Fruit fly (Drosophila melanogaster) whole organism, embryonic: ENCODE measurements around the gene Tfb5.
A peak's percentile ranks its signal among the peaks of the same experiment; 100 is the strongest.

ENCODE experiments used
- Ada2b ChIP-seq: fragments of 200-800 bp; sonication (Bioruptor generic); IDR thresholded peaks from 2 replicates; pipeline ENCODE4 v1.3.6; 2022; ENCODE audit warnings: missing biosample characterization, missing genetic modification characterization
- CG10267 ChIP-seq: fragments of 200-800 bp; sonication (Bioruptor generic); optimal IDR thresholded peaks from 2 replicates; lab custom pipeline; 2018; ENCODE audit warnings: missing biosample characterization, mild to moderate bottlenecking, missing genetic modification characterization, moderate library complexity
- CG11093 ChIP-seq: fragments of 200-800 bp; sonication (Bioruptor generic); IDR thresholded peaks from 3 replicates; pipeline ENCODE4 v1.3.6; 2022; ENCODE audit warnings: missing biosample characterization, missing genetic modification characterization
- CG11695 ChIP-seq: fragments of 200-800 bp; sonication (Bioruptor generic); IDR thresholded peaks from 3 replicates; pipeline ENCODE4 v1.3.6; 2022; ENCODE audit warnings: missing biosample characterization, missing genetic modification characterization
- CG1233 ChIP-seq: fragments of 200-800 bp; sonication (Bioruptor generic); optimal IDR thresholded peaks from 4 replicates; lab custom pipeline; 2018; ENCODE audit warnings: missing biosample characterization, mild to moderate bottlenecking, missing genetic modification characterization
- CG12769 ChIP-seq: fragments of 200-800 bp; sonication (Bioruptor generic); optimal IDR thresholded peaks from 2 replicates; lab custom pipeline; 2019; ENCODE audit warnings: missing biosample characterization, mild to moderate bottlenecking, missing genetic modification characterization, moderate library complexity
- CG13287 ChIP-seq: fragments of 200-800 bp; sonication (Bioruptor generic); IDR thresholded peaks from 2 replicates; pipeline ENCODE4 v1.3.6; 2022; ENCODE audit warnings: missing biosample characterization, missing genetic modification characterization; ENCODE audit not compliant: partially characterized antibody
- CG13296 ChIP-seq: fragments of 200-800 bp; sonication (Bioruptor generic); optimal IDR thresholded peaks from 3 replicates; lab custom pipeline; 2018; ENCODE audit warnings: missing biosample characterization, mild to moderate bottlenecking, missing genetic modification characterization
- CG15479 ChIP-seq: fragments of 200-800 bp; sonication (Bioruptor generic); optimal IDR thresholded peaks from 3 replicates; lab custom pipeline; 2019; ENCODE audit warnings: missing biosample characterization, mild to moderate bottlenecking, missing genetic modification characterization, moderate library complexity
- CG1792 ChIP-seq: fragments of 200-800 bp; sonication (Bioruptor generic); optimal IDR thresholded peaks from 2 replicates; lab custom pipeline; 2016; ENCODE audit warnings: missing biosample characterization, missing genetic modification characterization
- CG18011 ChIP-seq: fragments of 200-800 bp; sonication (Bioruptor generic); optimal IDR thresholded peaks from 2 replicates; lab custom pipeline; 2017; ENCODE audit warnings: missing biosample characterization, missing genetic modification characterization, mild to moderate bottlenecking, moderate library complexity, missing genotype
- CG31224 ChIP-seq: fragments of 200-800 bp; sonication (Bioruptor generic); IDR thresholded peaks from 2 replicates; pipeline ENCODE4 v1.3.6; 2022; ENCODE audit warnings: missing biosample characterization, missing genetic modification characterization
- CG4730 ChIP-seq: fragments of 200-800 bp; sonication (Bioruptor generic); IDR thresholded peaks from 2 replicates; pipeline ENCODE4 v1.3.6; 2022; ENCODE audit warnings: missing biosample characterization, missing genetic modification characterization
- CG5953 ChIP-seq: fragments of 200-800 bp; sonication (Bioruptor generic); IDR thresholded peaks from 2 replicates; pipeline ENCODE4 v1.3.6; 2022; ENCODE audit warnings: missing biosample characterization, missing genetic modification characterization
- CG6272 ChIP-seq: fragments of 200-800 bp; sonication (Bioruptor generic); IDR thresholded peaks from 2 replicates; pipeline ENCODE4 v1.3.6; 2022; ENCODE audit warnings: missing biosample characterization, missing genetic modification characterization
- CG8089 ChIP-seq: fragments of 200-800 bp; sonication (Bioruptor generic); optimal IDR thresholded peaks from 3 replicates; lab custom pipeline; 2016; ENCODE audit warnings: missing biosample characterization, missing genetic modification characterization
- CG8359 ChIP-seq: fragments of 200-800 bp; sonication (Bioruptor generic); optimal IDR thresholded peaks from 2 replicates; lab custom pipeline; 2017; ENCODE audit warnings: missing biosample characterization, mild to moderate bottlenecking, missing genetic modification characterization, borderline replicate concordance
- CG8478 ChIP-seq: fragments of >200 bp; optimal IDR thresholded peaks from 2 replicates; lab custom pipeline; 2018
- Dad ChIP-seq: fragments of 200-800 bp; sonication (Bioruptor generic); optimal IDR thresholded peaks from 3 replicates; lab custom pipeline; 2016; ENCODE audit warnings: missing biosample characterization, missing genetic modification characterization
- Dip3 ChIP-seq: fragments of 200-800 bp; sonication (Bioruptor generic); optimal IDR thresholded peaks from 3 replicates; lab custom pipeline; 2016; ENCODE audit warnings: missing biosample characterization, missing genetic modification characterization
- Dll ChIP-seq: fragments of 200-800 bp; sonication (Bioruptor generic); IDR thresholded peaks from 4 replicates; pipeline ENCODE4 v1.3.6; 2022; ENCODE audit warnings: missing biosample characterization, missing genetic modification characterization; ENCODE audit not compliant: partially characterized antibody
- Doc3 ChIP-seq: fragments of 200-800 bp; sonication (Bioruptor generic); IDR thresholded peaks from 3 replicates; pipeline ENCODE4 v1.3.6; 2022; ENCODE audit warnings: missing biosample characterization, missing genetic modification characterization; ENCODE audit not compliant: partially characterized antibody
- E2f2 ChIP-seq: fragments of 200-800 bp; sonication (Bioruptor generic); IDR thresholded peaks from 2 replicates; pipeline ENCODE4 v1.3.6; 2022; ENCODE audit warnings: missing biosample characterization, missing genetic modification characterization
- ERR ChIP-seq: fragments of 200-800 bp; sonication (Bioruptor generic); optimal IDR thresholded peaks from 2 replicates; lab custom pipeline; 2016; ENCODE audit warnings: missing biosample characterization, missing genetic modification characterization
- Hand ChIP-seq: fragments of 200-800 bp; sonication (Bioruptor generic); optimal IDR thresholded peaks from 2 replicates; lab custom pipeline; 2017; ENCODE audit warnings: mild to moderate bottlenecking, missing biosample characterization, missing genetic modification reagents, missing genetic modification characterization
- Mad ChIP-seq: fragments of 200-800 bp; sonication (Bioruptor generic); optimal IDR thresholded peaks from 2 replicates; lab custom pipeline; 2016; ENCODE audit warnings: missing biosample characterization, missing genetic modification characterization
- Meics ChIP-seq: fragments of 200-800 bp; sonication (Bioruptor generic); optimal IDR thresholded peaks from 2 replicates; lab custom pipeline; 2017; ENCODE audit warnings: missing biosample characterization, mild to moderate bottlenecking, missing genetic modification characterization
- Sox100B ChIP-seq: fragments of 200-800 bp; sonication (Bioruptor generic); optimal IDR thresholded peaks from 3 replicates; lab custom pipeline; 2018; ENCODE audit warnings: missing biosample characterization, mild to moderate bottlenecking, missing genetic modification characterization
- Sox102F ChIP-seq: fragments of 200-800 bp; sonication (Bioruptor generic); optimal IDR thresholded peaks from 2 replicates; lab custom pipeline; 2018; ENCODE audit warnings: missing biosample characterization, mild to moderate bottlenecking, missing genetic modification characterization, moderate library complexity
- YL-1 ChIP-seq: fragments of 200-800 bp; sonication (Bioruptor generic); optimal IDR thresholded peaks from 3 replicates; lab custom pipeline; 2017; ENCODE audit warnings: missing biosample characterization, mild to moderate bottlenecking, missing genetic modification characterization
- aop ChIP-seq: fragments of 200-800 bp; sonication (Bioruptor generic); IDR thresholded peaks from 2 replicates; pipeline ENCODE4 v1.3.6; 2022; ENCODE audit warnings: missing biosample characterization, missing genetic modification characterization
- ase ChIP-seq: fragments of 200-800 bp; sonication (Bioruptor generic); IDR thresholded peaks from 3 replicates; pipeline ENCODE4 v1.3.6; 2022; ENCODE audit warnings: missing biosample characterization, missing genetic modification characterization
- bbx ChIP-seq: fragments of 200-800 bp; sonication (Bioruptor generic); IDR thresholded peaks from 2 replicates; pipeline ENCODE4 v1.3.6; 2022; ENCODE audit warnings: missing biosample characterization, missing genetic modification characterization; ENCODE audit not compliant: partially characterized antibody
- cad ChIP-seq: fragments of >200 bp; optimal IDR thresholded peaks from 2 replicates; lab custom pipeline; 2017; ENCODE audit warnings: missing biosample characterization, missing genetic modification characterization
- caup ChIP-seq: fragments of 200-800 bp; sonication (Bioruptor generic); optimal IDR thresholded peaks from 3 replicates; lab custom pipeline; 2017; ENCODE audit warnings: missing biosample characterization, mild to moderate bottlenecking, missing genetic modification characterization, moderate library complexity; ENCODE audit not compliant: severe bottlenecking
- chif ChIP-seq, 2 experiments: fragments of 200-800 bp; sonication (Bioruptor generic); optimal IDR thresholded peaks; 3 replicates each; lab custom pipeline; 2016; ENCODE audit warnings: missing biosample characterization in 2 of 2, missing genetic modification characterization in 2 of 2
- dm ChIP-seq: fragments of 200-800 bp; sonication (Bioruptor generic); optimal IDR thresholded peaks from 3 replicates; lab custom pipeline; 2016; ENCODE audit warnings: missing biosample characterization, missing genetic modification characterization
- ewg ChIP-seq: fragments of 200-800 bp; sonication (Bioruptor generic); optimal IDR thresholded peaks from 3 replicates; lab custom pipeline; 2017; ENCODE audit warnings: mild to moderate bottlenecking, missing biosample characterization, missing genetic modification reagents, missing genetic modification characterization
- fd96Cb ChIP-seq: fragments of 200-800 bp; sonication (Bioruptor generic); optimal IDR thresholded peaks from 2 replicates; lab custom pipeline; 2018; ENCODE audit warnings: missing biosample characterization, mild to moderate bottlenecking, missing genetic modification characterization, moderate library complexity
- gcm2 ChIP-seq: fragments of 200-800 bp; sonication (Bioruptor generic); optimal IDR thresholded peaks from 2 replicates; lab custom pipeline; 2016; ENCODE audit warnings: missing biosample characterization, missing genetic modification characterization
- gem ChIP-seq: fragments of 200-800 bp; sonication (Bioruptor generic); optimal IDR thresholded peaks from 2 replicates; lab custom pipeline; 2019; ENCODE audit warnings: missing biosample characterization, mild to moderate bottlenecking, missing genetic modification characterization, moderate library complexity
- ham ChIP-seq: fragments of 200-800 bp; sonication (Bioruptor generic); IDR thresholded peaks from 2 replicates; pipeline ENCODE4 v1.3.6; 2022; ENCODE audit warnings: missing biosample characterization, missing genetic modification characterization
- jing ChIP-seq: fragments of 200-800 bp; sonication (Bioruptor generic); optimal IDR thresholded peaks from 2 replicates; lab custom pipeline; 2018; ENCODE audit warnings: missing biosample characterization, mild to moderate bottlenecking, missing genetic modification characterization
- nmo ChIP-seq: fragments of 200-800 bp; sonication (Bioruptor generic); optimal IDR thresholded peaks from 2 replicates; lab custom pipeline; 2018; ENCODE audit warnings: missing biosample characterization, mild to moderate bottlenecking, missing genetic modification characterization, moderate library complexity
- oc ChIP-seq: fragments of 200-800 bp; sonication (Bioruptor generic); optimal IDR thresholded peaks from 2 replicates; lab custom pipeline; 2018; ENCODE audit warnings: missing biosample characterization, mild to moderate bottlenecking, missing genetic modification characterization, moderate library complexity
- ro ChIP-seq: fragments of 200-800 bp; sonication (Bioruptor generic); IDR thresholded peaks from 2 replicates; pipeline ENCODE4 v1.3.6; 2022; ENCODE audit warnings: missing biosample characterization, missing genetic modification characterization
- scrt ChIP-seq: fragments of 200-800 bp; sonication (Bioruptor generic); optimal IDR thresholded peaks from 2 replicates; lab custom pipeline; 2018; ENCODE audit warnings: missing biosample characterization, mild to moderate bottlenecking, missing genetic modification characterization, moderate library complexity
- sens ChIP-seq: fragments of 200-800 bp; sonication (Bioruptor generic); peaks from one replicate; lab custom pipeline; 2016; ENCODE audit warnings: missing biosample characterization, missing genetic modification characterization
- trh ChIP-seq: fragments of 200-800 bp; sonication (Bioruptor generic); optimal IDR thresholded peaks from 2 replicates; lab custom pipeline; 2016; ENCODE audit warnings: missing biosample characterization, missing genetic modification characterization

Tfb5 gene

dm6 chr2L:4981278-4981966 lies 29.2 kb downstream of the Tfb5 start, which contains the start of the genes CG8892 and CG34126 (continued):
- peak; percentile 96 for TF ChIP-seq CG13296
- TF ChIP-seq CG5953 (GFP tag; lab: Robert Waterston, UW), result peak; percentile 85
- TF ChIP-seq CG1792 (GFP tag; lab: Kevin White, UChicago), result peak; percentile 93
- peak; percentile 89 for TF ChIP-seq oc (tag; lab: Kevin White, UChicago)
- peak; percentile 97 for TF ChIP-seq CG1233 (GFP tag; lab: Kevin White, UChicago)
- TF ChIP-seq ase (GFP tag; lab: Robert Waterston, UW), result peak; percentile 92
- peak; percentile 97 for TF ChIP-seq chif (GFP tag; optimal IDR thresholded peaks at IDR 0.05; lab: Kevin White, UChicago)
- TF ChIP-seq Sox100B (GFP tag; lab: Kevin White, UChicago), result peak; percentile 96
- TF ChIP-seq ERR, result peak; percentile 87
- TF ChIP-seq ewg (GFP tag; lab: Kevin White, UChicago), result peak; percentile 95
- TF ChIP-seq ham, result peak; percentile 87
- peak; percentile 95 for TF ChIP-seq jing (GFP tag; lab: Kevin White, UChicago)
- no peak for TF ChIP-seq CG12769
- peak; percentile 96 for TF ChIP-seq CG11093 (GFP tag; lab: Robert Waterston, UW)
- TF ChIP-seq CG8359, result peak; percentile 87
- peak; percentile 93 for TF ChIP-seq Ada2b (GFP tag; lab: Robert Waterston, UW)
- TF ChIP-seq CG6272 (GFP tag; lab: Robert Waterston, UW), result peak; percentile 97
- TF ChIP-seq trh, result peak; percentile 96
- TF ChIP-seq Doc3 (GFP tag; lab: Robert Waterston, UW), result no peak
- TF ChIP-seq CG10267 (tag; lab: Kevin White, UChicago), result peak; percentile 100
- TF ChIP-seq dm (GFP tag; lab: Kevin White, UChicago), result peak; percentile 90
- peak; percentile 96 for TF ChIP-seq Dad (GFP tag; lab: Kevin White, UChicago)
- peak; percentile 96 for TF ChIP-seq caup
- TF ChIP-seq Mad (GFP tag; lab: Kevin White, UChicago), result peak; percentile 97
- peak; percentile 90 for TF ChIP-seq CG18011 (GFP tag; lab: Kevin White, UChicago)
- TF ChIP-seq fd96Cb (tag; lab: Kevin White, UChicago), result peak; percentile 97
- no peak for TF ChIP-seq bbx
- peak; percentile 72; the same call in 1 of the 2 replicates for TF ChIP-seq aop
- TF ChIP-seq CG11695, result peak; percentile 94
- no peak for TF ChIP-seq CG8478
- TF ChIP-seq cad (GFP tag; lab: Kevin White, UChicago), result no peak
- TF ChIP-seq gem (tag; lab: Kevin White, UChicago), result peak; percentile 98
- peak; percentile 94 for TF ChIP-seq Sox102F (GFP tag; lab: Kevin White, UChicago)
- peak; percentile 92 for TF ChIP-seq YL-1
- peak; percentile 82 for TF ChIP-seq Hand
- TF ChIP-seq sens (GFP tag; lab: Kevin White, UChicago), result peak; percentile 99
- TF ChIP-seq nmo (GFP tag; lab: Kevin White, UChicago), result peak; percentile 98
- TF ChIP-seq Dll (GFP tag; lab: Robert Waterston, UW), result peak; percentile 53; the same call in 1 of the 4 replicates
- TF ChIP-seq Meics (GFP tag; lab: Kevin White, UChicago), result peak; percentile 97
- peak; percentile 75 for TF ChIP-seq CG15479
- TF ChIP-seq CG31224 (GFP tag; lab: Robert Waterston, UW), result peak; percentile 92
- TF ChIP-seq Dip3 (GFP tag; lab: Kevin White, UChicago), result peak; percentile 98
- TF ChIP-seq E2f2, result peak; percentile 75
- TF ChIP-seq CG13287 (GFP tag; lab: Robert Waterston, UW), result peak; percentile 30; the same call in 1 of the 2 replicates
- peak; percentile 93 for TF ChIP-seq ro (GFP tag; lab: Robert Waterston, UW)
- peak; percentile 93 for TF ChIP-seq gcm2 (GFP tag; lab: Kevin White, UChicago)
- TF ChIP-seq CG8089, result peak; percentile 95
- TF ChIP-seq CG4730 (GFP tag; lab: Robert Waterston, UW), result peak; percentile 95
- TF ChIP-seq scrt, result peak; percentile 91
